Worm (Caenorhabditis elegans) whole organism, mixed stage, embryonic: ENCODE results near the gene B0250.8.

Source experiments
- M03D4.4 ChIP-seq: sonication (generic microtip); optimal IDR thresholded peaks from 2 replicates; lab custom pipeline; 2017; ENCODE audit warnings: mild to moderate bottlenecking, missing genetic modification characterization, missing compliant biosample characterization
- bed-3 ChIP-seq: fragments of 200-800 bp; sonication (Bioruptor generic); optimal IDR thresholded peaks from 3 replicates; lab custom pipeline; 2018; ENCODE audit warnings: mild to moderate bottlenecking, missing genetic modification characterization, moderate library complexity, missing compliant biosample characterization
- blmp-1 ChIP-seq: fragments of 150-350 bp; optimal IDR thresholded peaks from 2 replicates; lab custom pipeline; 2014; ENCODE audit warnings: missing biosample characterization, missing genetic modification characterization
- ceh-39 ChIP-seq: fragments of 150-350 bp; optimal IDR thresholded peaks from 2 replicates; lab custom pipeline; 2014; ENCODE audit warnings: missing biosample characterization, missing genetic modification characterization
- ceh-43 ChIP-seq: fragments of 200-800 bp; sonication (Bioruptor generic); optimal IDR thresholded peaks from 2 replicates; lab custom pipeline; 2018; ENCODE audit warnings: mild to moderate bottlenecking, missing genetic modification characterization, moderate library complexity, missing compliant biosample characterization
- ceh-83 ChIP-seq: fragments of 200-800 bp; sonication (Bioruptor generic); optimal IDR thresholded peaks from 2 replicates; lab custom pipeline; 2018; ENCODE audit warnings: mild to moderate bottlenecking, missing genetic modification characterization, missing compliant biosample characterization
- ces-1 ChIP-seq: fragments of 150-350 bp; optimal IDR thresholded peaks from 2 replicates; lab custom pipeline; 2014; ENCODE audit warnings: missing biosample characterization, missing genetic modification reagents, missing genetic modification characterization
- cnd-1 ChIP-seq: fragments of 200-800 bp; sonication (Bioruptor generic); optimal IDR thresholded peaks from 2 replicates; lab custom pipeline; 2018; ENCODE audit warnings: mild to moderate bottlenecking, missing genetic modification characterization, missing compliant biosample characterization
- drap-1 ChIP-seq: fragments of 200-800 bp; sonication (Bioruptor generic); optimal IDR thresholded peaks from 3 replicates; lab custom pipeline; 2018; ENCODE audit warnings: mild to moderate bottlenecking, missing genetic modification characterization, missing compliant biosample characterization
- elt-1 ChIP-seq: sonication (generic microtip); optimal IDR thresholded peaks from 2 replicates; lab custom pipeline; 2017; ENCODE audit warnings: missing genetic modification characterization, mild to moderate bottlenecking, missing compliant biosample characterization, antibody characterized with exemption, moderate library complexity, borderline replicate concordance; ENCODE audit not compliant: insufficient read depth
- elt-3 ChIP-seq: fragments of 150-350 bp; optimal IDR thresholded peaks from 2 replicates; lab custom pipeline; 2014; ENCODE audit warnings: missing biosample characterization, missing genetic modification characterization
- flh-1 ChIP-seq: fragments of 200-800 bp; sonication (Bioruptor generic); optimal IDR thresholded peaks from 2 replicates; lab custom pipeline; 2018; ENCODE audit warnings: mild to moderate bottlenecking, missing genetic modification characterization, moderate library complexity, missing compliant biosample characterization
- ham-2 ChIP-seq: fragments of 200-800 bp; sonication (Bioruptor generic); optimal IDR thresholded peaks from 2 replicates; lab custom pipeline; 2018; ENCODE audit warnings: mild to moderate bottlenecking, missing genetic modification characterization, missing compliant biosample characterization
- hlh-1 ChIP-seq: fragments of 150-350 bp; optimal IDR thresholded peaks from 2 replicates; lab custom pipeline; 2014; ENCODE audit warnings: missing biosample characterization, missing genetic modification reagents, missing genetic modification characterization
- lin-13 ChIP-seq: fragments of 150-350 bp; optimal IDR thresholded peaks from 2 replicates; lab custom pipeline; 2014; ENCODE audit warnings: missing biosample characterization, missing genetic modification characterization
- lin-32 ChIP-seq: fragments of 200-800 bp; sonication (Bioruptor generic); optimal IDR thresholded peaks from 2 replicates; lab custom pipeline; 2018; ENCODE audit warnings: mild to moderate bottlenecking, missing genetic modification characterization, missing compliant biosample characterization
- lsy-2 ChIP-seq: fragments of 150-350 bp; optimal IDR thresholded peaks from 2 replicates; lab custom pipeline; 2014; ENCODE audit warnings: missing biosample characterization, missing genetic modification characterization
- mab-5 ChIP-seq: fragments of 150-350 bp; optimal IDR thresholded peaks from 2 replicates; lab custom pipeline; 2014; ENCODE audit warnings: missing biosample characterization, missing genetic modification characterization
- mep-1 ChIP-seq: fragments of 150-350 bp; optimal IDR thresholded peaks from 2 replicates; lab custom pipeline; 2017; ENCODE audit warnings: missing biosample characterization, missing genetic modification reagents, missing genetic modification characterization, inconsistent platforms
- mls-2 ChIP-seq: sonication (generic microtip); optimal IDR thresholded peaks from 2 replicates; lab custom pipeline; 2016; ENCODE audit warnings: mild to moderate bottlenecking, missing genetic modification characterization, moderate library complexity, missing compliant biosample characterization
- nhr-12 ChIP-seq: fragments of 150-350 bp; optimal IDR thresholded peaks from 2 replicates; lab custom pipeline; 2014; ENCODE audit warnings: missing biosample characterization, missing genetic modification characterization
- nhr-2 ChIP-seq: fragments of 150-350 bp; optimal IDR thresholded peaks from 2 replicates; lab custom pipeline; 2014; ENCODE audit warnings: missing biosample characterization, missing genetic modification characterization
- nhr-237 ChIP-seq: fragments of 150-350 bp; optimal IDR thresholded peaks from 2 replicates; lab custom pipeline; 2014; ENCODE audit warnings: missing biosample characterization, missing genetic modification characterization
- nhr-28 ChIP-seq: fragments of 150-350 bp; optimal IDR thresholded peaks from 2 replicates; lab custom pipeline; 2014; ENCODE audit warnings: missing biosample characterization, missing genetic modification characterization
- nhr-76 ChIP-seq: sonication (generic microtip); optimal IDR thresholded peaks from 2 replicates; lab custom pipeline; 2017; ENCODE audit warnings: missing biosample characterization, missing genetic modification characterization
- pha-4 ChIP-seq: fragments of 150-350 bp; optimal IDR thresholded peaks from 2 replicates; lab custom pipeline; 2018; ENCODE audit warnings: missing biosample characterization, missing genetic modification reagents, missing genetic modification characterization
- sem-2 ChIP-seq: fragments of 200-800 bp; sonication (Bioruptor generic); optimal IDR thresholded peaks from 2 replicates; lab custom pipeline; 2018; ENCODE audit warnings: mild to moderate bottlenecking, missing genetic modification characterization, missing compliant biosample characterization
- snpc-4 ChIP-seq: fragments of 150-350 bp; optimal IDR thresholded peaks from 2 replicates; lab custom pipeline; 2014; ENCODE audit warnings: missing biosample characterization, missing genetic modification characterization
- sptf-1 ChIP-seq: sonication (generic microtip); optimal IDR thresholded peaks from 2 replicates; lab custom pipeline; 2017; ENCODE audit warnings: mild to moderate bottlenecking, missing genetic modification characterization, moderate library complexity, missing compliant biosample characterization
- tbx-8 ChIP-seq: fragments of 200-800 bp; sonication (Bioruptor generic); optimal IDR thresholded peaks from 2 replicates; lab custom pipeline; 2018; ENCODE audit warnings: mild to moderate bottlenecking, missing genetic modification characterization, moderate library complexity, missing compliant biosample characterization
- unc-120 ChIP-seq: sonication (generic microtip); optimal IDR thresholded peaks from 2 replicates; lab custom pipeline; 2017; ENCODE audit warnings: missing genetic modification characterization, missing compliant biosample characterization; ENCODE audit not compliant: poor library complexity, severe bottlenecking
- unc-39 ChIP-seq: fragments of 150-350 bp; optimal IDR thresholded peaks from 2 replicates; lab custom pipeline; 2014; ENCODE audit warnings: missing biosample characterization, missing genetic modification characterization
- unc-62 ChIP-seq: fragments of 150-350 bp; optimal IDR thresholded peaks from 2 replicates; lab custom pipeline; 2014; ENCODE audit warnings: missing biosample characterization, missing genetic modification reagents, missing genetic modification characterization
- zip-8 ChIP-seq: fragments of 150-350 bp; optimal IDR thresholded peaks from 2 replicates; lab custom pipeline; 2014; ENCODE audit warnings: missing biosample characterization, missing genetic modification characterization
- ztf-11 ChIP-seq: fragments of 150-350 bp; optimal IDR thresholded peaks from 2 replicates; lab custom pipeline; 2014; ENCODE audit warnings: missing biosample characterization, missing genetic modification characterization

Gene B0250.8

ce11 chrV:20485285-20485684 is 15.0 kb upstream of the B0250.8 start, which contains the start of gene dhcr-7:
Gene dhcr-7 (minus strand): TSS chrV:20485385.
- TF ChIP-seq cnd-1 (tag; lab: Kevin White, UChicago) (no peak), mab-5 (tag; lab: Kevin White, UChicago) (no peak), nhr-28 (tag; lab: Kevin White, UChicago) (no peak), ztf-11 (tag; lab: Kevin White, UChicago) (no peak), ces-1 (GFP tag; lab: Kevin White, UChicago) (no peak), lin-32 (GFP tag; lab: Kevin White, UChicago) (no peak), drap-1 (GFP tag; lab: Kevin White, UChicago) (no peak), pha-4 (tag; lab: Kevin White, UChicago) (no peak), elt-3 (no peak)

ce11 chrV:20480790-20481189 is 10.5 kb upstream of the B0250.8 start:
- no peak for TF ChIP-seq sem-2 (GFP tag; lab: Kevin White, UChicago)
- no peak for TF ChIP-seq sptf-1 (tag; lab: Kevin White, UChicago)
- TF ChIP-seq unc-120 (tag; lab: Kevin White, UChicago), result no peak
- TF ChIP-seq bed-3 (GFP tag; lab: Kevin White, UChicago), result no peak
- no peak for TF ChIP-seq unc-39 (tag; lab: Kevin White, UChicago)
- no peak for TF ChIP-seq drap-1 (GFP tag; lab: Kevin White, UChicago)
- TF ChIP-seq nhr-2 (tag; lab: Kevin White, UChicago), result no peak
- no peak for TF ChIP-seq mab-5 (tag; lab: Kevin White, UChicago)
- no peak for TF ChIP-seq ceh-43 (GFP tag; lab: Kevin White, UChicago)
- TF ChIP-seq unc-62 (GFP tag; lab: Kevin White, UChicago), result no peak
- TF ChIP-seq ces-1 (GFP tag; lab: Kevin White, UChicago), result no peak

- TF ChIP-seq mab-5 (tag; lab: Kevin White, UChicago), result no peak
- peak; percentile 19 for TF ChIP-seq drap-1 (GFP tag; lab: Kevin White, UChicago)
- no peak for TF ChIP-seq snpc-4 (tag; lab: Kevin White, UChicago)
- TF ChIP-seq unc-120 (tag; lab: Kevin White, UChicago), result no peak
- TF ChIP-seq sptf-1 (tag; lab: Kevin White, UChicago), result peak; percentile 16
- TF ChIP-seq pha-4 (tag; lab: Kevin White, UChicago), result no peak
- TF ChIP-seq zip-8 (tag; lab: Kevin White, UChicago), result no peak
- no peak for TF ChIP-seq nhr-28 (tag; lab: Kevin White, UChicago)
- no peak for TF ChIP-seq elt-1 (tag; lab: Kevin White, UChicago)
- TF ChIP-seq mep-1 (tag; lab: Kevin White, UChicago), result peak; percentile 82
- peak; percentile 5 for TF ChIP-seq ham-2 (GFP tag; lab: Kevin White, UChicago)
- no peak for TF ChIP-seq bed-3 (GFP tag; lab: Kevin White, UChicago)
- TF ChIP-seq ces-1 (GFP tag; lab: Kevin White, UChicago), result peak; percentile 91
- no peak for TF ChIP-seq ceh-39 (tag; lab: Kevin White, UChicago)
- no peak for TF ChIP-seq cnd-1 (tag; lab: Kevin White, UChicago)
- no peak for TF ChIP-seq unc-39 (tag; lab: Kevin White, UChicago)
- no peak for TF ChIP-seq M03D4.4 (tag; lab: Kevin White, UChicago)
- no peak for TF ChIP-seq nhr-2 (tag; lab: Kevin White, UChicago)
- TF ChIP-seq flh-1 (GFP tag; lab: Kevin White, UChicago), result no peak
- peak; percentile 71 for TF ChIP-seq lsy-2 (tag; lab: Kevin White, UChicago)
- no peak for TF ChIP-seq sem-2 (GFP tag; lab: Kevin White, UChicago)
- TF ChIP-seq nhr-76 (tag; lab: Kevin White, UChicago), result no peak
- peak; percentile 58 for TF ChIP-seq lin-13 (tag; lab: Kevin White, UChicago)
- TF ChIP-seq lin-32 (GFP tag; lab: Kevin White, UChicago), result no peak
- no peak for TF ChIP-seq unc-62 (GFP tag; lab: Kevin White, UChicago)
- TF ChIP-seq tbx-8 (GFP tag; lab: Kevin White, UChicago), result no peak
- TF ChIP-seq ceh-43 (GFP tag; lab: Kevin White, UChicago), result no peak
- no peak for TF ChIP-seq nhr-12 (tag; lab: Kevin White, UChicago)
- TF ChIP-seq mls-2 (tag; lab: Kevin White, UChicago), result no peak
- TF ChIP-seq blmp-1 (tag; lab: Kevin White, UChicago), result no peak
- TF ChIP-seq elt-3, result no peak
- TF ChIP-seq hlh-1 (tag; lab: Kevin White, UChicago), result peak; percentile 70
- TF ChIP-seq ztf-11 (tag; lab: Kevin White, UChicago), result no peak
- TF ChIP-seq ceh-83, result no peak
- peak; percentile 31 for TF ChIP-seq nhr-237
Measured at ce11 chrV:20479013-20479739, 8.9 kb upstream of the B0250.8 start, which contains the start of the genes calf-1 and rpl-2. Gene calf-1 (minus strand): TSS chrV:20479089. Gene rpl-2 (plus strand): TSS chrV:20479689.
